Worm (Caenorhabditis elegans) whole organism, L3 larva: ENCODE results near the gene che-11.

Source experiments
- aly-2 ChIP-seq: fragments of 150-350 bp; optimal IDR thresholded peaks from 2 replicates; lab custom pipeline; 2014; ENCODE audit warnings: missing biosample characterization, missing genetic modification characterization
- elt-2 ChIP-seq: sonication (generic microtip); optimal IDR thresholded peaks from 2 replicates; lab custom pipeline; 2016; ENCODE audit warnings: missing genetic modification reagents, mild to moderate bottlenecking, missing genetic modification characterization, missing compliant biosample characterization
- eor-1 ChIP-seq, 2 experiments: fragments of 150-350 bp; optimal IDR thresholded peaks; 2 replicates each; lab custom pipeline; 2014 to 2018; ENCODE audit warnings: missing biosample characterization in 2 of 2, missing genetic modification characterization in 2 of 2
- jun-1 ChIP-seq: fragments of 150-350 bp; optimal IDR thresholded peaks from 2 replicates; lab custom pipeline; 2014; ENCODE audit warnings: missing biosample characterization, missing genetic modification reagents, missing genetic modification characterization
- nhr-237 ChIP-seq: fragments of 150-350 bp; optimal IDR thresholded peaks from 2 replicates; lab custom pipeline; 2014; ENCODE audit warnings: missing biosample characterization, missing genetic modification characterization
- nhr-28 ChIP-seq: fragments of 150-350 bp; optimal IDR thresholded peaks from 2 replicates; lab custom pipeline; 2014; ENCODE audit warnings: missing biosample characterization, missing genetic modification characterization
- pha-4 ChIP-seq: fragments of 150-350 bp; optimal IDR thresholded peaks from 2 replicates; lab custom pipeline; 2014; ENCODE audit warnings: missing biosample characterization, missing genetic modification reagents, missing genetic modification characterization
- pqm-1 ChIP-seq: fragments of 150-350 bp; optimal IDR thresholded peaks from 2 replicates; lab custom pipeline; 2017; ENCODE audit warnings: missing biosample characterization, missing genetic modification characterization, inconsistent platforms
- tbx-2 ChIP-seq: sonication (generic microtip); optimal IDR thresholded peaks from 2 replicates; lab custom pipeline; 2016; ENCODE audit warnings: mild to moderate bottlenecking, missing genetic modification characterization, missing compliant biosample characterization
- unc-39 ChIP-seq: sonication (generic microtip); optimal IDR thresholded peaks from 4 replicates; lab custom pipeline; 2017; ENCODE audit warnings: missing biosample characterization, missing genetic modification characterization
- ztf-11 ChIP-seq: fragments of 150-350 bp; optimal IDR thresholded peaks from 2 replicates; lab custom pipeline; 2014; ENCODE audit warnings: missing biosample characterization, missing genetic modification characterization

che-11 gene

DNA sequence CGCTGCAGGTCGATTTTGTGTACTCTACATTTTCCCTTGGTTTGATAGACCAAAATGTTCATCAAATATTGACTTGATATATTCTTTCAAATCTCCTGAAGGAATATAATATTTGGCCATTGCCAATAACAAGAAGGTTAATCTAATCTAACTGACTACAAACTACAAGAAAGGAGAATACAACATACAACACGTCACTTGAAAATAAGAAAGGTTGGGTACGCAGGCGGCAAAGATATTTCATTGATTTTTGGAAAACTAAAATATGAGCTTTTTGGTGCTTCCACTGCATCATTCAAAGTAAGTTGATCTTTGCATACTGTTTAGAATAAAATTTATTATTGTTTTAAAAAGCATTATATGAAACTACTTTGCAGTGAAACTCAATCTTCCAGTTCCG, 52.4 kb downstream of the che-11 start, which contains the start of gene nhr-209:
TSS of gene nhr-209 (plus strand) at position 27 of the 400 bp plus-strand sequence.
- TF ChIP-seq tbx-2 (tag; lab: Kevin White, UChicago) (no peak), pha-4 (no peak), nhr-28 (no peak), unc-39 (tag; lab: Kevin White, UChicago) (no peak), aly-2 (tag; lab: Kevin White, UChicago) (no peak)

DNA sequence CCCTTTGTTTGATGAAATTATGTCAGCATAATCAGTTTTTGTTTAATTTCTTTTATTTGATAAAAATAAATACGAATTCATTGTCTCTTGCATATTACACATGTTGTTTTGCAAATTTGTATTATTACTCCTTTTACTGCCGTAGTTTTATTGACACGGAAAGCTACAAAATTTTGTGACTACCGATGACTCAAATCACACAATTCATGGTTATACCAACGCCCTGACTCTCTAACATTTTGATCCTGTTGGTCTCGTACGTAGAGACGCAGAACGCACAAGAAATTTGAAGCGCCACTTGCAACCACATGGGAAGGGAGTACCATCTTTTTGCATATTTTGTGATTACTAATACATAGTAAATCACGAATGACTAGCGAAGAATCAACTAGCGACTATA, 54.6 kb downstream of the che-11 start, which contains the start of gene nhr-207:
TSS of gene nhr-207 (plus strand) at position 282 of the 400 bp plus-strand sequence.
- TF ChIP-seq jun-1 (tag; lab: Kevin White, UChicago) (peak; percentile 8), pqm-1 (peak; percentile 89), eor-1 (tag; optimal IDR thresholded peaks at IDR 0.05; lab: Kevin White, UChicago) (no peak), elt-2 (peak; percentile 26), ztf-11 (tag; lab: Kevin White, UChicago) (no peak), nhr-237 (tag; lab: Kevin White, UChicago) (no peak), pha-4 (peak; percentile 87)
